Fruit fly (Drosophila melanogaster) whole organism, embryonic: ENCODE measurements around the gene Arpc2.

Experiments used
- ATbp ChIP-seq: fragments of 200-800 bp; sonication (Bioruptor generic); optimal IDR thresholded peaks from 2 replicates; lab custom pipeline; 2017; ENCODE audit warnings: missing biosample characterization, mild to moderate bottlenecking, missing genetic modification characterization, missing genetic modification reagents
- Abd-B ChIP-seq: fragments of 200-800 bp; sonication (Bioruptor generic); optimal IDR thresholded peaks from 2 replicates; lab custom pipeline; 2018; ENCODE audit warnings: missing biosample characterization, mild to moderate bottlenecking, missing genetic modification characterization, moderate library complexity
- Adf1 ChIP-seq: fragments of 200-800 bp; sonication (Bioruptor generic); IDR thresholded peaks from 2 replicates; pipeline ENCODE4 v1.3.6; 2022; ENCODE audit warnings: missing biosample characterization, missing genetic modification characterization
- Awh ChIP-seq: fragments of 200-800 bp; sonication (Bioruptor generic); IDR thresholded peaks from 2 replicates; pipeline ENCODE4, ENCODE4 v1.3.6; 2022; ENCODE audit warnings: missing biosample characterization, missing genetic modification characterization
- CG10267 ChIP-seq: fragments of 200-800 bp; sonication (Bioruptor generic); optimal IDR thresholded peaks from 2 replicates; lab custom pipeline; 2018; ENCODE audit warnings: missing biosample characterization, mild to moderate bottlenecking, missing genetic modification characterization, moderate library complexity
- CG10431 ChIP-seq: fragments of 200-800 bp; sonication (Bioruptor generic); optimal IDR thresholded peaks from 3 replicates; lab custom pipeline; 2018; ENCODE audit warnings: missing biosample characterization, mild to moderate bottlenecking, missing genetic modification characterization
- CG10565 ChIP-seq: fragments of 200-800 bp; sonication (Bioruptor generic); optimal IDR thresholded peaks from 3 replicates; lab custom pipeline; 2016; ENCODE audit warnings: missing biosample characterization, mild to moderate bottlenecking, missing genetic modification characterization
- CG11085 ChIP-seq: fragments of 200-800 bp; sonication (Bioruptor generic); IDR thresholded peaks from 2 replicates; pipeline ENCODE4 v1.3.6; 2022; ENCODE audit warnings: missing biosample characterization, missing genetic modification characterization
- CG12071 ChIP-seq: fragments of 200-800 bp; sonication (Bioruptor generic); optimal IDR thresholded peaks from 3 replicates; lab custom pipeline; 2018; ENCODE audit warnings: missing biosample characterization, mild to moderate bottlenecking, missing genetic modification characterization
- CG14050 ChIP-seq: fragments of 200-800 bp; sonication (Bioruptor generic); IDR thresholded peaks from 3 replicates; pipeline ENCODE4 v1.3.6; 2022; ENCODE audit warnings: missing biosample characterization, missing genetic modification characterization
- CG1603 ChIP-seq: fragments of 200-800 bp; sonication (Bioruptor generic); optimal IDR thresholded peaks from 2 replicates; lab custom pipeline; 2019; ENCODE audit warnings: missing biosample characterization, mild to moderate bottlenecking, missing genetic modification characterization, moderate library complexity
- CG17186 ChIP-seq: fragments of 200-800 bp; sonication (Bioruptor generic); optimal IDR thresholded peaks from 3 replicates; lab custom pipeline; 2017; ENCODE audit warnings: missing biosample characterization, missing genetic modification reagents, missing genetic modification characterization
- CG17829 ChIP-seq: fragments of 200-800 bp; optimal IDR thresholded peaks from 2 replicates; lab custom pipeline; 2019; ENCODE audit warnings: missing biosample characterization, mild to moderate bottlenecking, missing genetic modification characterization, moderate library complexity
- CG1792 ChIP-seq: fragments of 200-800 bp; sonication (Bioruptor generic); optimal IDR thresholded peaks from 2 replicates; lab custom pipeline; 2016; ENCODE audit warnings: missing biosample characterization, missing genetic modification characterization
- CG18619 ChIP-seq: fragments of 200-800 bp; sonication (Bioruptor generic); optimal IDR thresholded peaks from 3 replicates; lab custom pipeline; 2017; ENCODE audit warnings: missing biosample characterization, mild to moderate bottlenecking, missing genetic modification characterization
- CG31441 ChIP-seq: fragments of 200-800 bp; sonication (Bioruptor generic); IDR thresholded peaks from 2 replicates; pipeline ENCODE4 v1.3.6; 2022; ENCODE audit warnings: missing biosample characterization, missing genetic modification characterization
- CG3847 ChIP-seq: fragments of 200-800 bp; sonication (Bioruptor generic); IDR thresholded peaks from 2 replicates; pipeline ENCODE4 v1.3.6; 2022; ENCODE audit warnings: missing biosample characterization, missing genetic modification characterization
- CG6654 ChIP-seq: fragments of 200-800 bp; sonication (Bioruptor generic); optimal IDR thresholded peaks from 2 replicates; lab custom pipeline; 2017; ENCODE audit warnings: missing biosample characterization, mild to moderate bottlenecking, missing genetic modification characterization
- CG7839 ChIP-seq: fragments of 200-800 bp; sonication (Bioruptor generic); optimal IDR thresholded peaks from 3 replicates; lab custom pipeline; 2018; ENCODE audit warnings: missing biosample characterization, mild to moderate bottlenecking, missing genetic modification characterization, moderate library complexity
- CG8924 ChIP-seq: fragments of 200-800 bp; optimal IDR thresholded peaks from 3 replicates; lab custom pipeline; 2019; ENCODE audit warnings: missing biosample characterization, mild to moderate bottlenecking, missing genetic modification characterization, moderate library complexity
- CkIIα-i1 ChIP-seq: fragments of 200-800 bp; sonication (Bioruptor generic); IDR thresholded peaks from 2 replicates; pipeline ENCODE4 v1.3.6; 2022; ENCODE audit warnings: missing biosample characterization, missing genetic modification characterization
- Dfd ChIP-seq, 2 experiments: fragments of >200 bp; optimal IDR thresholded peaks; 2 replicates each; lab custom pipeline; 2017; ENCODE audit warnings: missing biosample characterization in 2 of 2, missing genetic modification characterization in 2 of 2
- Doc2 ChIP-seq: fragments of 200-800 bp; sonication (Bioruptor generic); IDR thresholded peaks from 2 replicates; pipeline ENCODE4 v1.3.6; 2022; ENCODE audit warnings: missing biosample characterization, missing genetic modification characterization
- Doc3 ChIP-seq: fragments of 200-800 bp; sonication (Bioruptor generic); IDR thresholded peaks from 3 replicates; pipeline ENCODE4 v1.3.6; 2022; ENCODE audit warnings: missing biosample characterization, missing genetic modification characterization; ENCODE audit not compliant: partially characterized antibody
- Dp ChIP-seq: fragments of 200-800 bp; sonication (Bioruptor generic); optimal IDR thresholded peaks from 2 replicates; lab custom pipeline; 2018; ENCODE audit warnings: missing biosample characterization, mild to moderate bottlenecking, missing genetic modification characterization, moderate library complexity
- Dref ChIP-seq: fragments of 200-800 bp; sonication (Bioruptor generic); IDR thresholded peaks from 2 replicates; pipeline ENCODE4 v1.3.6; 2022; ENCODE audit warnings: missing biosample characterization, missing genetic modification characterization
- Gsc ChIP-seq: fragments of 200-800 bp; sonication (Bioruptor generic); IDR thresholded peaks from 2 replicates; pipeline ENCODE4 v1.3.6; 2022; ENCODE audit warnings: missing biosample characterization, missing genetic modification characterization
- HLH4C ChIP-seq: fragments of 200-800 bp; sonication (Bioruptor generic); IDR thresholded peaks from 3 replicates; pipeline ENCODE4 v1.3.6; 2022; ENCODE audit warnings: missing biosample characterization, missing genetic modification characterization; ENCODE audit not compliant: partially characterized antibody
- HLHmδ ChIP-seq: fragments of 200-800 bp; sonication (Bioruptor generic); optimal IDR thresholded peaks from 2 replicates; lab custom pipeline; 2018; ENCODE audit warnings: missing biosample characterization, mild to moderate bottlenecking, missing genetic modification characterization, moderate library complexity
- Max ChIP-seq: fragments of 200-800 bp; sonication (Bioruptor generic); optimal IDR thresholded peaks from 2 replicates; lab custom pipeline; 2016; ENCODE audit warnings: missing biosample characterization, mild to moderate bottlenecking, missing genetic modification characterization
- NC2α ChIP-seq: fragments of 200-800 bp; sonication (Bioruptor generic); optimal IDR thresholded peaks from 2 replicates; lab custom pipeline; 2016; ENCODE audit warnings: missing biosample characterization, missing genetic modification characterization
- Oaz ChIP-seq: fragments of 200-800 bp; sonication (Bioruptor generic); IDR thresholded peaks from 2 replicates; pipeline ENCODE4 v1.3.6; 2022; ENCODE audit warnings: missing biosample characterization, missing genetic modification characterization
- Rfx ChIP-seq: fragments of 200-800 bp; sonication (Bioruptor generic); IDR thresholded peaks from 2 replicates; pipeline ENCODE4 v1.3.6; 2022; ENCODE audit warnings: missing biosample characterization, missing genetic modification characterization
- Sry-β ChIP-seq: fragments of 200-800 bp; sonication (Bioruptor generic); optimal IDR thresholded peaks from 2 replicates; lab custom pipeline; 2018; ENCODE audit warnings: missing biosample characterization, mild to moderate bottlenecking, missing genetic modification characterization, moderate library complexity
- ab ChIP-seq: fragments of 200-800 bp; sonication (Bioruptor generic); optimal IDR thresholded peaks from 2 replicates; lab custom pipeline; 2016; ENCODE audit warnings: missing biosample characterization, missing genetic modification characterization
- ap ChIP-seq: fragments of 200-800 bp; sonication (Bioruptor generic); IDR thresholded peaks from 2 replicates; pipeline ENCODE4 v1.3.6; 2022; ENCODE audit warnings: missing biosample characterization, missing genetic modification characterization
- bab2 ChIP-seq: fragments of 200-800 bp; sonication (Bioruptor generic); optimal IDR thresholded peaks from 2 replicates; lab custom pipeline; 2016; ENCODE audit warnings: missing biosample characterization, missing genetic modification characterization
- cwo ChIP-seq: fragments of 200-800 bp; sonication (Bioruptor generic); optimal IDR thresholded peaks from 3 replicates; lab custom pipeline; 2017; ENCODE audit warnings: missing biosample characterization, missing genetic modification characterization, mild to moderate bottlenecking, moderate library complexity, missing genetic modification reagents
- emc ChIP-seq: fragments of 200-800 bp; sonication (Bioruptor generic); optimal IDR thresholded peaks from 2 replicates; lab custom pipeline; 2016; ENCODE audit warnings: missing biosample characterization, missing genetic modification characterization
- fru ChIP-seq: fragments of >200 bp; optimal IDR thresholded peaks from 2 replicates; lab custom pipeline; 2017
- gt ChIP-seq: fragments of 200-800 bp; sonication (Bioruptor generic); IDR thresholded peaks from 2 replicates; pipeline ENCODE4 v1.3.6; 2022; ENCODE audit warnings: missing biosample characterization, missing genetic modification characterization
- ind ChIP-seq: fragments of 200-800 bp; sonication (Bioruptor generic); optimal IDR thresholded peaks from 3 replicates; lab custom pipeline; 2016; ENCODE audit warnings: missing biosample characterization, missing genetic modification characterization
- klu ChIP-seq: fragments of 200-800 bp; sonication (Bioruptor generic); IDR thresholded peaks from 2 replicates; pipeline ENCODE4 v1.3.6; 2022; ENCODE audit warnings: missing biosample characterization, missing genetic modification characterization
- lola ChIP-seq, 3 experiments: fragments of >200 bp in 2 of 3; fragments of 200-800 bp in 1 of 3; sonication (Bioruptor generic) in 1 of 3; optimal IDR thresholded peaks; 2 replicates each; lab custom pipeline; 2017 to 2019; ENCODE audit warnings: missing biosample characterization in 3 of 3, missing genetic modification characterization in 3 of 3, mild to moderate bottlenecking in 1 of 3, moderate library complexity in 1 of 3
- odd ChIP-seq: fragments of 200-800 bp; sonication (Bioruptor generic); optimal IDR thresholded peaks from 2 replicates; lab custom pipeline; 2017; ENCODE audit warnings: missing biosample characterization, mild to moderate bottlenecking, missing genetic modification characterization
- seq ChIP-seq: fragments of 200-800 bp; sonication (Bioruptor generic); IDR thresholded peaks from 2 replicates; pipeline ENCODE4 v1.3.6; 2022; ENCODE audit warnings: missing biosample characterization, missing genetic modification characterization
- sima ChIP-seq: fragments of 200-800 bp; sonication (Bioruptor generic); optimal IDR thresholded peaks from 2 replicates; lab custom pipeline; 2016; ENCODE audit warnings: missing biosample characterization, missing genetic modification characterization
- so ChIP-seq: fragments of 200-800 bp; sonication (Bioruptor generic); IDR thresholded peaks from 3 replicates; pipeline ENCODE4 v1.3.6; 2022; ENCODE audit warnings: missing biosample characterization, missing genetic modification characterization
- ttk ChIP-seq: fragments of 200-800 bp; sonication (Bioruptor generic); IDR thresholded peaks from 2 replicates; pipeline ENCODE4 v2.1.2; 2022; ENCODE audit warnings: missing biosample characterization, missing genetic modification characterization
- vfl ChIP-seq: fragments of 200-800 bp; sonication (Bioruptor generic); optimal IDR thresholded peaks from 2 replicates; lab custom pipeline; 2016; ENCODE audit warnings: missing biosample characterization, missing genetic modification characterization
- vvl ChIP-seq: fragments of 200-800 bp; sonication (Bioruptor generic); IDR thresholded peaks from 2 replicates; pipeline ENCODE4 v1.3.6; 2022; ENCODE audit warnings: missing biosample characterization, missing genetic modification characterization
- wdn ChIP-seq: fragments of 200-800 bp; sonication (Bioruptor generic); IDR thresholded peaks from 2 replicates; pipeline ENCODE4 v1.3.6; 2022; ENCODE audit warnings: missing biosample characterization, missing genetic modification characterization

Arpc2 gene

dm6 chr2L:20428756-20429408 lies 12.0 kb downstream of the Arpc2 start (continued):
- TF ChIP-seq Adf1 (GFP tag; lab: Robert Waterston, UW) (peak; percentile 58; the same call in 1 of the 2 replicates), Doc2 (GFP tag; lab: Robert Waterston, UW) (no peak), CG1603 (tag; lab: Kevin White, UChicago) (no peak), vvl (GFP tag; lab: Robert Waterston, UW) (peak; percentile 57; the same call in 1 of the 2 replicates), CG3847 (GFP tag; lab: Robert Waterston, UW) (no peak), CG11085 (GFP tag; lab: Robert Waterston, UW) (no peak), klu (GFP tag; lab: Robert Waterston, UW) (no peak), Dfd (GFP tag; optimal IDR thresholded peaks at IDR 0.05; lab: Kevin White, UChicago) (no peak), Gsc (GFP tag; lab: Robert Waterston, UW) (no peak), sima (no peak), Doc3 (GFP tag; lab: Robert Waterston, UW) (0 out of 3 replicates have a peak, but pooled peaks have one; percentile 9), HLH4C (no peak), so (GFP tag; lab: Robert Waterston, UW) (no peak), vfl (GFP tag; lab: Kevin White, UChicago) (no peak), CG18619 (GFP tag; lab: Kevin White, UChicago) (no peak), ap (no peak), ATbp (GFP tag; lab: Kevin White, UChicago) (no peak), Dp (GFP tag; lab: Kevin White, UChicago) (peak; percentile 80), Sry-β (no peak), Awh (GFP tag; lab: Robert Waterston, UW) (no peak), Dref (GFP tag; lab: Robert Waterston, UW) (no peak), bab2 (no peak), CG10267 (tag; lab: Kevin White, UChicago) (no peak), CG17829 (tag; lab: Kevin White, UChicago) (peak; percentile 0), CG8924 (tag; lab: Kevin White, UChicago) (no peak), Oaz (GFP tag; lab: Robert Waterston, UW) (no peak), CG14050 (GFP tag; lab: Robert Waterston, UW) (no peak), CG17186 (GFP tag; lab: Kevin White, UChicago) (peak; percentile 55), CG10431 (GFP tag; lab: Kevin White, UChicago) (no peak), Max (peak; percentile 24), CG10565 (no peak), Rfx (GFP tag; lab: Robert Waterston, UW) (no peak), CG1792 (no peak), odd (GFP tag; lab: Kevin White, UChicago) (peak; percentile 16), CG6654 (GFP tag; lab: Kevin White, UChicago) (no peak), lola (GFP tag; optimal IDR thresholded peaks at IDR 0.05; lab: Kevin White, UChicago) (no peak), NC2α (GFP tag; lab: Kevin White, UChicago) (no peak), CG7839 (tag; lab: Kevin White, UChicago) (peak; percentile 6), ab (GFP tag; lab: Kevin White, UChicago) (no peak), ttk (no peak), ind (GFP tag; lab: Kevin White, UChicago) (no peak), CG31441 (GFP tag; lab: Robert Waterston, UW) (no peak), wdn (GFP tag; lab: Robert Waterston, UW) (no peak), emc (GFP tag; lab: Kevin White, UChicago) (no peak), gt (GFP tag; lab: Robert Waterston, UW) (no peak), cwo (GFP tag; lab: Kevin White, UChicago) (no peak), CG12071 (GFP tag; lab: Kevin White, UChicago) (no peak), CkIIα-i1 (GFP tag; lab: Robert Waterston, UW) (no peak), seq (GFP tag; lab: Robert Waterston, UW) (no peak), Abd-B (GFP tag; lab: Kevin White, UChicago) (no peak), fru (lab: Kevin White, UChicago) (no peak), HLHmδ (no peak)
